Worm (Caenorhabditis elegans) whole organism, L4 larva: ENCODE results near the gene Y39A1A.24.
A peak's percentile ranks its signal among the peaks of the same experiment; 100 is the strongest.

Source experiments
- D1046.2 ChIP-seq: fragments of 200-800 bp; sonication (Bioruptor generic); IDR thresholded peaks from 2 replicates; pipeline ENCODE4 v1.3.6; 2022; ENCODE audit warnings: missing genetic modification characterization, missing compliant biosample characterization
- F44E2.7 ChIP-seq: fragments of 200-800 bp; sonication (Bioruptor generic); IDR thresholded peaks from 2 replicates; pipeline ENCODE4 v2.1.2; 2022; ENCODE audit warnings: missing genetic modification characterization, missing compliant biosample characterization
- F49E8.2 ChIP-seq: sonication (generic microtip); optimal IDR thresholded peaks from 2 replicates; lab custom pipeline; 2016; ENCODE audit warnings: missing compliant biosample characterization, mild to moderate bottlenecking, missing genetic modification characterization, borderline replicate concordance
- Y105C5A.15 ChIP-seq: fragments of 200-800 bp; sonication (Bioruptor generic); IDR thresholded peaks from 2 replicates; pipeline ENCODE4 v1.3.6; 2022; ENCODE audit warnings: missing genetic modification characterization, missing compliant biosample characterization
- aha-1 ChIP-seq: fragments of 150-350 bp; peaks from one replicate; lab custom pipeline; 2014; ENCODE audit warnings: missing biosample characterization, missing genetic modification characterization
- aly-2 ChIP-seq: sonication (generic microtip); optimal IDR thresholded peaks from 2 replicates; lab custom pipeline; 2018; ENCODE audit warnings: missing biosample characterization, missing genetic modification characterization
- arid-1 ChIP-seq: fragments of 200-800 bp; sonication (Bioruptor generic); conservative IDR thresholded peaks from 2 replicates; pipeline ENCODE4 v1.3.6; 2022; ENCODE audit warnings: missing genetic modification reagents, missing genetic modification characterization, missing compliant biosample characterization
- ceh-20 ChIP-seq: fragments of 200-800 bp; sonication (Bioruptor generic); IDR thresholded peaks from 2 replicates; pipeline ENCODE4 v1.3.6; 2022; ENCODE audit warnings: missing genetic modification reagents, missing genetic modification characterization, missing compliant biosample characterization
- ceh-82 ChIP-seq: sonication (generic microtip); optimal IDR thresholded peaks from 2 replicates; lab custom pipeline; 2017; ENCODE audit warnings: missing biosample characterization, missing genetic modification characterization
- ces-1 ChIP-seq: fragments of 150-350 bp; sonication (generic microtip); optimal IDR thresholded peaks from 4 replicates; lab custom pipeline; 2014; ENCODE audit warnings: missing biosample characterization, missing genetic modification reagents, missing genetic modification characterization
- daf-12 ChIP-seq: fragments of 150-350 bp; optimal IDR thresholded peaks from 2 replicates; lab custom pipeline; 2014; ENCODE audit warnings: missing biosample characterization, missing genetic modification reagents, missing genetic modification characterization
- daf-16 ChIP-seq, 3 experiments: sonication (generic microtip); optimal IDR thresholded peaks; 2 replicates each; lab custom pipeline; 2016 to 2017; ENCODE audit warnings: missing genetic modification characterization in 3 of 3, missing genetic modification reagents in 3 of 3, mild to moderate bottlenecking in 2 of 3, missing compliant biosample characterization in 2 of 3, missing biosample characterization in 1 of 3, moderate library complexity in 1 of 3
- dmd-6 ChIP-seq: fragments of 200-800 bp; sonication (Bioruptor generic); IDR thresholded peaks from 2 replicates; pipeline ENCODE4 v1.3.6; 2022; ENCODE audit warnings: missing genetic modification reagents, missing genetic modification characterization, missing compliant biosample characterization
- dmd-8 ChIP-seq: fragments of 200-800 bp; sonication (Bioruptor generic); IDR thresholded peaks from 2 replicates; pipeline ENCODE4 v1.3.6; 2022; ENCODE audit warnings: missing genetic modification characterization, missing compliant biosample characterization
- dmd-9 ChIP-seq: fragments of 200-800 bp; sonication (Bioruptor generic); IDR thresholded peaks from 2 replicates; pipeline ENCODE4 v1.3.6; 2022; ENCODE audit warnings: missing genetic modification reagents, missing genetic modification characterization, missing compliant biosample characterization
- dpl-1 ChIP-seq: fragments of 150-350 bp; optimal IDR thresholded peaks from 2 replicates; lab custom pipeline; 2014; ENCODE audit warnings: missing biosample characterization, missing genetic modification reagents, missing genetic modification characterization
- dve-1 ChIP-seq: sonication (generic microtip); optimal IDR thresholded peaks from 2 replicates; lab custom pipeline; 2017; ENCODE audit warnings: antibody characterized with exemption, mild to moderate bottlenecking, missing genetic modification characterization, missing compliant biosample characterization; ENCODE audit not compliant: insufficient read depth
- gei-8 ChIP-seq: fragments of 200-800 bp; sonication (Bioruptor generic); optimal IDR thresholded peaks from 2 replicates; lab custom pipeline; 2018; ENCODE audit warnings: mild to moderate bottlenecking, missing genetic modification characterization, missing compliant biosample characterization
- hlh-30 ChIP-seq: sonication (generic microtip); optimal IDR thresholded peaks from 2 replicates; lab custom pipeline; 2017; ENCODE audit warnings: antibody characterized with exemption, mild to moderate bottlenecking, missing genetic modification characterization, missing compliant biosample characterization; ENCODE audit not compliant: insufficient read depth
- lin-13 ChIP-seq: fragments of 150-350 bp; optimal IDR thresholded peaks from 2 replicates; lab custom pipeline; 2014; ENCODE audit warnings: missing biosample characterization, missing genetic modification reagents, missing genetic modification characterization
- lsy-2 ChIP-seq, 2 experiments: fragments of 150-350 bp in 1 of 2; sonication (generic microtip) in 1 of 2; optimal IDR thresholded peaks; 2 replicates each; lab custom pipeline; 2014 to 2017; ENCODE audit warnings: missing biosample characterization in 2 of 2, missing genetic modification characterization in 2 of 2
- madf-5 ChIP-seq, 2 experiments: fragments of 200-800 bp; sonication (Bioruptor generic); IDR thresholded peaks; 2 replicates each; pipeline ENCODE4 v1.3.6; 2022; ENCODE audit warnings: missing compliant biosample characterization in 2 of 2, missing genetic modification characterization in 2 of 2
- madf-9 ChIP-seq: fragments of 200-800 bp; sonication (Bioruptor generic); conservative IDR thresholded peaks from 2 replicates; pipeline ENCODE4 v1.3.6; 2022; ENCODE audit warnings: missing genetic modification reagents, missing genetic modification characterization, missing compliant biosample characterization
- mdl-1 ChIP-seq, 2 experiments: fragments of 150-350 bp in 1 of 2; sonication (generic microtip) in 1 of 2; optimal IDR thresholded peaks; 2 replicates each; lab custom pipeline; 2014 to 2017; ENCODE audit warnings: missing biosample characterization in 2 of 2, missing genetic modification characterization in 2 of 2
- nhr-11 ChIP-seq: fragments of 150-350 bp; optimal IDR thresholded peaks from 2 replicates; lab custom pipeline; 2014; ENCODE audit warnings: missing biosample characterization, missing genetic modification characterization
- nhr-25 ChIP-seq: sonication (generic microtip); optimal IDR thresholded peaks from 2 replicates; lab custom pipeline; 2017; ENCODE audit warnings: missing genetic modification characterization, mild to moderate bottlenecking, missing compliant biosample characterization, antibody characterized with exemption, moderate library complexity, borderline replicate concordance; ENCODE audit not compliant: insufficient read depth
- nhr-28 ChIP-seq: fragments of 150-350 bp; optimal IDR thresholded peaks from 2 replicates; lab custom pipeline; 2014; ENCODE audit warnings: missing biosample characterization, missing genetic modification characterization
- nhr-41 ChIP-seq: fragments of 200-800 bp; sonication (Bioruptor generic); IDR thresholded peaks from 2 replicates; pipeline ENCODE4 v1.3.6; 2022; ENCODE audit warnings: missing genetic modification reagents, missing genetic modification characterization, missing compliant biosample characterization
- nhr-77 ChIP-seq: fragments of 150-350 bp; optimal IDR thresholded peaks from 2 replicates; lab custom pipeline; 2014; ENCODE audit warnings: missing biosample characterization, missing genetic modification characterization
- php-3 ChIP-seq: fragments of 200-800 bp; sonication (Bioruptor generic); IDR thresholded peaks from 2 replicates; pipeline ENCODE4 v1.3.6; 2022; ENCODE audit warnings: missing genetic modification reagents, missing genetic modification characterization, missing compliant biosample characterization
- pqm-1 ChIP-seq: sonication (generic microtip); optimal IDR thresholded peaks from 2 replicates; lab custom pipeline; 2017; ENCODE audit warnings: missing biosample characterization, missing genetic modification characterization
- snpc-1.2 ChIP-seq: fragments of 200-800 bp; sonication (Bioruptor generic); IDR thresholded peaks from 2 replicates; pipeline ENCODE4 v1.3.6; 2022; ENCODE audit warnings: missing genetic modification reagents, missing genetic modification characterization, missing compliant biosample characterization
- unc-130 ChIP-seq: sonication (generic microtip); optimal IDR thresholded peaks from 2 replicates; lab custom pipeline; 2016; ENCODE audit warnings: missing genetic modification reagents, missing genetic modification characterization, missing compliant biosample characterization

Y39A1A.24 gene

DNA sequence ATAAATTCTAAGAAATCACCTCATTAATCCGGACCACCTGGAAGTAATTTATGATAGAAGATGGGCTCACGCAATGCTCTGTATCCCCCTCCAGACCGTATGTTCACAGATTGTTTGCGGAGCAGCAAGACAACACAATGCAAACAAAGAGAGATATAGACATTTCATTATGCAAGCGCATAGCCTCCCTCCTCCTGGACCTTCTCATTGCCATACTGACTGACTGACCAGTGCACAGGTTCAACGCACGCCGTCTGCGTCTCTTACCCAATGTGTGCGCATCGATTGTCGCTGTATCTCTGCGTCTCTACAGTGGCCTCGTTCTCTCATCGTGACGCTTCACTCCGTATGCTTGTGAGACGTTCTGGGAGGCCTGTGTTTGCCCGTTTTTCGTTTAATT is 39.2 kb downstream of the Y39A1A.24 start (continued):
- TF ChIP-seq arid-1 (GFP tag; lab: Robert Waterston, UW): no peak

DNA sequence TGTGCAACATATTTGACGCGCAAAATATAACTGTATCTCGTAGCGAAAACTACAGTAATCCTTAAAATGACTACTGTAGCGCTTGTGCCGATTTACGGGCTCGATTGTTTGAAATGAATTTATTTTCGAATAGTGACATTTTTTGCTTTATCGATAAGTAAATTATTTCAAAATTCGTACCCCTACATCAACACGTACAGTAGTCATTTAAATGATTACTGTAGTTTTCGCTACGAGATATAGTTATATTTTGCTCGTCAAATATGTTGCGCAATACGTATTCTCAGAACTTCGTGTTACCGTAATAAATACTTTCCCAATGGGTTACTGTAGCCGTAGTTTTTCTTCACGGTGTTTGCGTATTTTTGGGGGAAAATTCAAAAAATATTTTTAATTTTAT is 40.4 kb downstream of the Y39A1A.24 start:
- TF ChIP-seq F49E8.2 (tag; lab: Kevin White, UChicago) (no peak), snpc-1.2 (GFP tag; lab: Robert Waterston, UW) (no peak), lin-13 (no peak), aly-2 (tag; lab: Kevin White, UChicago) (no peak), ceh-82 (tag; lab: Kevin White, UChicago) (no peak), ces-1 (GFP tag; lab: Kevin White, UChicago) (no peak), lsy-2 (tag; optimal IDR thresholded peaks at IDR 0.05; lab: Kevin White, UChicago) (no peak), ceh-20 (no peak)
- TF ChIP-seq, all 104 proteins: peak for 0

DNA sequence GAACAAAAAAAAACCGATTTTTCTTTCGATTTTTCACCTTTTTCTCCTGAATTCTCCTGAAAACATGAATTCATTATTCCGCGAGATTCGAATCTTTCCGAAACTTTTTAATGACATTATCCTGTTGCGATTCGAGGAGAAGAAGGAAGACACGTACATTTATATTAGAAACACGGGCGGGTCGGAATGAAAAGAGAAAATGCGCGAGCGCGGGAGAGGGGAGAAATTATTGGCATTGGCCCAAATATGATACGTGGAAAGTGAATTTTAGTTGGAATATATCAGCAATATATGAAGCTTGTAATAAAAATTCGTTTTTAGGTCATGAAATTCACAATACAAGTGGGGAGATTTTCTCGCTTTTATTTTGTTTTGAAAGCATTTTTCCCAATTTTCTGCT is 41.0 kb downstream of the Y39A1A.24 start:
- no peak for TF ChIP-seq ceh-20
- peak; percentile 84 for TF ChIP-seq aha-1 (tag; lab: Kevin White, UChicago)
- no peak for TF ChIP-seq nhr-77 (tag; lab: Kevin White, UChicago)
- TF ChIP-seq, all 104 proteins: peak for 1

DNA sequence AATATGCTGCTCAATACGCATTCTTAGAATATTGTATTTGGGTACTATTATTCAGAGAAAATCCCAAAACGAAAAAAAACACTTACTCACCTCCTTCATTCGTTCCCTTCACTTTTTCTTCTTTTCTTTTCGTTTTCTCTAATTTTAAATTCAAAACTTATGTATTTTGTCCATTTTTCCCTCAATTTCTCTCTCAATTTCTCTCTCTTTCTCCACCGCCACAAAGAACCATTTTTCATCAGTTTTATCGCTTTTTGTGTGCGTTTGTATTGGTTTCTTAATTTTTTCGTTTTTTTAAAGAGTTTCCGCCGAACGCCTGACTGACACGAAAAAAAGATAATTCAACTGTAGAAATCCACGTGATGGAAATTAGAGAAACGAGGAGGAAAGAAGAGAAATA is 42.3 kb downstream of the Y39A1A.24 start, which contains the start of gene cnt-2:
Gene cnt-2 (plus strand): TSS at position 301 of the 400 bp plus-strand sequence.
- TF ChIP-seq dmd-8 (GFP tag; lab: Robert Waterston, UW) (no peak), nhr-25 (tag; lab: Kevin White, UChicago) (no peak), F44E2.7 (GFP tag; lab: Robert Waterston, UW) (no peak), dmd-9 (GFP tag; lab: Robert Waterston, UW) (no peak), mdl-1 (tag; optimal IDR thresholded peaks at IDR 0.05; lab: Kevin White, UChicago) (no peak), gei-8 (GFP tag; lab: Kevin White, UChicago) (no peak), nhr-11 (tag; lab: Kevin White, UChicago) (no peak), madf-5 (GFP tag; IDR thresholded peaks at IDR 0.05; lab: Robert Waterston, UW) (no peak), daf-12 (tag; lab: Kevin White, UChicago) (no peak)

DNA sequence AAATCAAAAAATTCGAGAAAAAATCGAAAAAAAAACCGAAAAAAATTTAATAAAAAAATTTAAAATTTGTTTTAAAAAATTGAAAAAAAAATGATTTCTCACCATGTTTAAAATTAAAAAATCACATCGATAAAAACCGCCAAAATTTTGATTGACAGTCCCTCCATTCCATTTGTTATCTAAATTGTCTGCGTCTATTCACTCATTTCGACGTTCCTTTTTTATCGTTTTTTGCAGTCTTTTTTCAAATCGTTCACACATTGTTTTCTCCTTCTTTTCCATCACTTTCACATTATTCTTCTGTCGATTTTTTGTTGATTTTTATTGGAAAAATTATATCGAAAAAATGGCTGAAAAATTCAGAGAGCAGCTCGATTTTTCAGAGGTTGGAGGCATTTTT is 43.6 kb downstream of the Y39A1A.24 start:
- TF ChIP-seq hlh-30 (tag; lab: Kevin White, UChicago): no peak
- TF ChIP-seq D1046.2: no peak
- no peak for TF ChIP-seq nhr-41 (GFP tag; lab: Robert Waterston, UW)
- peak; percentile 57 for TF ChIP-seq pqm-1 (tag; lab: Kevin White, UChicago)
- TF ChIP-seq php-3 (GFP tag; lab: Robert Waterston, UW): no peak
- TF ChIP-seq dmd-6 (GFP tag; lab: Robert Waterston, UW): peak; percentile 46; the same call in 1 of the 2 replicates
- TF ChIP-seq daf-16 (GFP tag; optimal IDR thresholded peaks at IDR 0.05; lab: Kevin White, UChicago): no peak
- TF ChIP-seq daf-16 (tag; optimal IDR thresholded peaks at IDR 0.05; lab: Kevin White, UChicago): peak; percentile 37
- peak; percentile 26 for TF ChIP-seq nhr-28 (tag; lab: Kevin White, UChicago)
- no peak for TF ChIP-seq ceh-82 (tag; lab: Kevin White, UChicago)
- TF ChIP-seq unc-130 (GFP tag; lab: Kevin White, UChicago): no peak
- no peak for TF ChIP-seq madf-9 (GFP tag; lab: Robert Waterston, UW)
- TF ChIP-seq dpl-1 (GFP tag; lab: Kevin White, UChicago): peak; percentile 5
- no peak for TF ChIP-seq Y105C5A.15
- peak; percentile 39 for TF ChIP-seq dve-1 (tag; lab: Kevin White, UChicago)
